Fruit fly (Drosophila melanogaster): ENCODE results near the gene S6k.
A peak's percentile ranks its signal among the peaks of the same experiment; 100 is the strongest.

The S6k gene

DNA sequence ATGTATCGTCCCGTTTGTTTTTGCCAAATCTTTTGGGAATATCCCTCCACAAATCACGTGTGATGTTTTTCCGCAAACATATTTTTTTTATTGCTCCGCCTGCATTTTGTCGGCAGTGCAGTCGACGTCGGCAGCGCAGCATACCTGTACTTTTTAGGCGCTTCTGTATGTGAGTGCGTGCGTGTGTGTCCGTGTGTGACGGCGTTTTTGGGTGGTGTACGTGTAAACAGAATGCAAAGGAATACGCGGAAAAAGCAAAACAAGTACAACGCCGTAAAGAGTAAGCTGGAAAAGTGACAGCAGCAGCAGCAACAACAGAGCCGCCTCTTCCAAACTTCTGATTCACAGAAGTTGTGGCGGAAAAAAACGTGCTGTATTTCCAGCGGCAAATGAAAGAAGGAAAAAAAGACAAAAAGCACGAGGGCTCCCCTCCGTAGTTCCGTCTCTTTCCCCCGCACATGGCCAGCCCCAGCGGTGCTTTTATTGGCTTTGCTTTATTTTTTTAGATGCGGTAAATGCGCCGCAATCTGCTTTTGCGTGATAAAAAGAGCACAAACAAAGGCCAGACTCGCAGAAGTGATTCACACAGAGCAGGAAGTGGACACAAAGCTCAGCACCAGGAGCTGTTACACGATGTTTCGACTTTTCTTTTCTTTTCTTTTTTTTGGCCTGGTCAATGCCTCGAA is 40.5 kb downstream of the S6k start:
- no peak for TF ChIP-seq noc (tag; optimal IDR thresholded peaks at IDR 0.05)

DNA sequence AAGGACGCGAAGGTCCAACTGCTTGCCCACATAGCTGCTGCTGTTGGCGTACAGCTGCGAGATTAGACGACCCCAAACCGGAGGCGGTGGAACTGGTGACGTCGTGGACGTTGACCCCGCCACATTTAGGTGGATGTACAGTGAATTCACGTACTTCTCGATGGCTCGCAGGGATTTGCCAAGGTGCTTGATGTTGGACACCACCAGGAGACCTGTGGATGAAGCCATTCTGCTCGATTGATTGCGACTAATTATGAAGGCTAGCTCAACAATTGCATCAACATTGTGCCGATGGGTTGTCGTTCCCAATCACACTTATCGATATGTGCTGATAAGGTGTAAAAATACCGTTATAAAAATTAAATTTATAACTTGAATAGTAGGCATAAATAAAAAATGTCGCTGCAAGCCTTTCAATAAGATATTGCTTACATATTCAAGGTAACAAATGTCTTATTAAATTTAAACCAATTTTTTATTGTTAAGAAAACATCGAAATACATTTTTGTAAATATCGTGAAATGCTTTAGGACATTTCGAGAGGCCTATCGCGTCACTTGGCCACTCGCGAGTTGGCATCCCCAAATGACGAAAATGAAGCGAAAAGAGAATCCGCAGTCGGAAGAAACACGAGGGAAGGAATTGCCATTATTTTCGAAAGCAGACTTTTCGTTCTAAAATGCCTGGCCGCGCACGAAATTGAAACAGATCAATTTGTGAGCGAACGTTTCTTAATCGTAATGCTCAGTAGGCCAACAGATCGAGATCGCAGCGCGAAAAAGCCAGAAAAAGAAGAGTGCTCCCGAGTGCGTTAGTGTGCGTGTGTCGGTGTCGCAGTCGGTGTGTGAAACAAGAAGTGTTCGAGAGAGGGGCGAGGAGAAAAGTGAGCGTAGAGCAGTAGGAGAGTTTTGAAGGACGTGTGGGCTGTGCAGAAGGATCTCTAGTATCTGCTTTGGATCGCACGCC is 41.9 kb downstream of the S6k start, which contains the start of the genes Ppat-Dpck and scny:
TSS of gene Ppat-Dpck (minus strand) at position 263 of the 966 bp plus-strand sequence.
TSS of gene scny (plus strand) at position 471 of the 966 bp plus-strand sequence.
- TF ChIP-seq noc (tag; optimal IDR thresholded peaks at IDR 0.05): peak; percentile 17

DNA sequence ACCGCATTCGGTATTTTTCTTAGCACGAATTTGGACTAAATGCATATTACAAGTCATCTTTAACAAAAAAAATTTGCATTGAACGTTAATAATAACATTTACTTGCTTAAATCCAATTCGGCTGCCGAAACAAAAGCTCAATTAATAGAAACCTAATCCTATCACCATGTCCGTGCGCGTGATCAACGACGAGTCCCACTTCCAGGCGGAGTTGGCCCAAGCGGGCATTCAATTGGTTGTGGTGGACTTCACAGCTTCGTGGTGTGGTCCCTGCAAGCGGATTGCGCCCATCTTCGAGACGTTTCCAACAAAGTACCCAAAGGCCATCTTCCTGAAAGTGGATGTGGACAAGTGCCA is 44.9 kb downstream of the S6k start, which contains the start of gene Txl:
TSS of gene Txl (plus strand) at position 3 of the 357 bp plus-strand sequence.
- no peak for TF ChIP-seq noc (tag; optimal IDR thresholded peaks at IDR 0.05)

DNA sequence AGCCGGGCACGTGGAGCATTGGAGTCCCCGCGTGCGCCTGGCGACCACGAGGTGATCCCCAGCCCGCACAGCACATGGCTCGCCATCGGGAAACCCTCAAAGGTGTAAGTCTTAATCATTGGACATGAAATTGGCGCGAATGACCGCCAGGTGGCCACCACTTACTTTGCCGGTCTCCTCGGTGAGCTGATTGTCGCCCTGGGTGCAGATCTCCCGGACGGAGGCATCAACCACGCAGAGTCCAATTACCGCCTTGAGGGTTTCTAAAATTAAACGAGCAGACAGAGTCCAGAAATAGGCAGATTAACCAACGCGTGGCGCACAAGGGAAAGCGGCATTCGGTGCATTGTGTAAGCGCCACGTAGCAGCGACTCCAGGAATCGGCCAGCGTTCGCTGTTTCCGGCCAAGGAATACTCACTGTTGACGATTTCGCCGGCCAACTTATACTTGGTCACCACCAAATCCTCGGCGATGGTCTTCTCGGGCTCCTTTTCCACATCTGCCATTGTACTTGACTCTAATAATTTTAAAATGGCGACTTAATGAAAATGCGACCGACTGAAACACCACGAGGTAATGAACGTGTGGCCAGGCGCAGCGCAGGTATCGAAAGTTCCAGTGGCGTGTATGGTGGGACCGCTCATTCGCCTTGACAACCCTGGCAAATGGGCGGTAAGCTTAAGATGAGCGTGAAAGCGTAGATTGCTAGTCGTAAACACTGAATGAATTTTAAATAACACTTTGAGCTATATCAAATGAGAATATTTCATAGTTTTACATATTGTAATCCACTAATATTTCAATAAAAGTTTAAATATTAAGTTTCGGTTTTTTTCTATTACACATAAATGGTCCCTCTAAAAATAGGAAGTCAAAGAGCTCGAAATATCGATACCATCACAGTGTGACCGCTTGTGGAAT is 45.5 kb downstream of the S6k start, which contains the start of gene CG10576:
TSS of gene CG10576 (minus strand) at position 781 of the 922 bp plus-strand sequence.
- TF ChIP-seq noc (tag; optimal IDR thresholded peaks at IDR 0.05): no peak

DNA sequence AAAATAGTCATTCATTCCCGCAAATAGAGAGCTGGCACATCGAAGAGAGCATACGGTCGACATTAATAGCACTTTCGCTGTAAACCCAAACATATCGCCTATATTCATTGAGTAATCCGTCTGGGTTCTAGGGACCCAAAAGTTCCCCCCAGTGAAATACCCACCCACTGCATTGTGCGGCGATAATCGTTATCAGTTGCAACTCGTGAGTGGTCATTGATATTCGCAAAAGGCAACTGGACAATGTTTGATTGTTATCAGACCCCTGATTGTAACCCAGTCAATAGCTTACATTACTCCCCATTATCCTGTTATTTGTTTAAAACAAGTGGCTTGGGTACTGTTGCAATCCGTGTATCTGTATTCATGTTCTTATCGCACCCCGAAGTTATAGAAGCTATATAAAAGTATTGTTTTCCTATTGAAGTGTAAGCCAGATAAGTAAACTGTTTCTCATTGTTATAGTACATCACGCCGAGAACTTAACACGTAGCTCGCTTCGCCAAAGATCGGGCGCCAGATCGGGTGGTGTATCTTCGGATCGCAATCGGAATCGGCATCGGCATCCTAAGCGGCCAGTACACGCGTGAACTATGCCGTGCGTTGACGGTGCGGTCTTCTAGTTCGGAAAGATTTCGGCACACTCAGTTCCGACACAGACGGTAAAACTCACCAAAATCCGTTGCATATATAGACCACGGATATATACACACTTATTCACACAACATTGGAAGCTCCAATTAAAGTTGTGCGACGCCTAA is 56.9 kb downstream of the S6k start:
- no peak for TF ChIP-seq noc (tag; optimal IDR thresholded peaks at IDR 0.05)

DNA sequence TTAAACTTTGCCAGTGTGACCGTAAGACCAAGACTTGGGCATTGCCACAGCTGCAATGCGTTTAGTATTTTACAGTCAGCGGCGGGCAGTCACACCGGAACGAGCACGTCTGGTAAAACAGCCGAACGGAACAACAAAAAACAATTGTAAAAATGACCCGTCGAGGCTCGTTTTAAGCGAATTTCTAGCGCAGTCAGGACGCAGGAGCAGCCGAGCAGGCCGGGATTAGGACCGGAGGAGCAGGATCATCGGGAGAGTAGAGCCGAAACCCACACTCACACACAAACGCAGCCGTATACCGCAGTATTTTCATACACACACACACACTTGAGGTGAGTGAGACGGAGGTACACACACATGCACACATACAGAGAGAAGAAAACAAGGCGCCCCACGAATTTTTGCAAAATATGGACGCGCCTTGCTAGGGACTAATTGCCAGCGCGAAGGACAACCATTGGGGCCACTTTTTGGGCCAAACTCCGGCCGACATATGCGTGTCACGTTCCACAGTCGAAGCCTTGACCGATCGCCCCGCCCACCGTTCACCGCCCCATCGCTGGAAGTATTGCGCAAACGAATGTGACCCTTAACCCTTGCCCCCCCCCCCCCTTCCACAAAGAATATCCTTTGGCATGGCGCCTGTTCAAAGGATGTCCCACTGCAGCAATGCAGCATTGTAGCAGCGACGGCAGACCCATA is 57.7 kb downstream of the S6k start, which contains the start of gene Usp47:
TSS of gene Usp47 (plus strand) at position 71 of the 702 bp plus-strand sequence.
- peak; percentile 13 for TF ChIP-seq noc (tag; optimal IDR thresholded peaks at IDR 0.05)

DNA sequence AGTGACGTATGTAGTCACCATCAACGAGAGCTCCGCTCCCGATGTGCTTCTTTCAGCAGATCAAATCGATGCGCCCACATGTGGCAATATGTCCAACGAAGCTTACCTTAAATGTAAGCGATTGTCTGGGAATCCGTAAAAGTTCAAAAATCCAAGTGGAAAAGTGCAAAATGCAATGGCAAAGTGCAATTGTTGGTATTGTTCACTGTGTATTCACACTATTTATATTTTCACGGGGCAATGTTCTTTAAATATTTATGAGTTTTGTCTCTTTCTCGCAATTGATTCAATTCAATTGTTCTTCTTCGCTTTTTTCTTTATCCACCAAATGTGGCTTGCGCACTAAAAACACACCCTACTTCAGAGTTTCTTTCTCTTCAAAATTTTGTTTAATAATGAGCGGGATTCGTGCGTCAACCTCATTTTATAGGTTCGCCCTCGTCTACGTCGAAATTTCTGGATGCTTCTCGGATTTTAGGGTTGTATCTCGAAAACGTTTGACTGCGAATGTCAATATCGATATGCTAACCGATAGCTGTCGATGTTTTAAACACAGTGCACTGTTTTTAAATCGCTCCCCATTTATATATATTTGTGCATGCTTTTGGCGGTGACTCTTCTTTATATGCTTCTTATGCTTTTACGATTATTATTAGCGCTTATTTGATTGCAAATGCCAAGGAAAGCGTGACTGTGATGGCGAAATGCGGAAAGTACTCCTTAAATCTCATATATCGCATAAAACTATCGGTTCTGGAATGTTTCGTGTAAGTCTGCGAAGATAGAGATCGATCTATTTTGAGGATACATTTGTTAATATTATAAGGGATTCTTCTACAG is 58.8 kb downstream of the S6k start, which contains the start of gene DnaJ-1:
TSS of gene DnaJ-1 (minus strand) at position 450 of the 840 bp plus-strand sequence.
- peak; percentile 50 for TF ChIP-seq noc (tag; optimal IDR thresholded peaks at IDR 0.05)

DNA sequence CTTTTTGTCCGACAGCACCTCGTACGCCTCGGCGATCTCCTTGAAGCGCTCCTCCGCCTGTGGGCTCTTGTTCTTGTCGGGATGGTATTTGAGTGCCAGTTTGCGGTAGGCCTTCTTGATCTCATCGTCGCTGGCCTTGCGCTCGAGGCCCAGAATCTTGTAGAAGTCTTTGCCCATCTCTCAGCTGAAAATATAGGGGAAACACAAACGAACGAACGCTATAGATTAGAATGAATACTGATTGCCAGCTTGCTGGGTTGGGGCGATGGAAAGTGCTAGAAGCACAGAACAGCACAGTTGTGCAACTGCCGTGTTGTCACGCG is 59.4 kb downstream of the S6k start:
- no peak for TF ChIP-seq noc (tag; optimal IDR thresholded peaks at IDR 0.05)

DNA sequence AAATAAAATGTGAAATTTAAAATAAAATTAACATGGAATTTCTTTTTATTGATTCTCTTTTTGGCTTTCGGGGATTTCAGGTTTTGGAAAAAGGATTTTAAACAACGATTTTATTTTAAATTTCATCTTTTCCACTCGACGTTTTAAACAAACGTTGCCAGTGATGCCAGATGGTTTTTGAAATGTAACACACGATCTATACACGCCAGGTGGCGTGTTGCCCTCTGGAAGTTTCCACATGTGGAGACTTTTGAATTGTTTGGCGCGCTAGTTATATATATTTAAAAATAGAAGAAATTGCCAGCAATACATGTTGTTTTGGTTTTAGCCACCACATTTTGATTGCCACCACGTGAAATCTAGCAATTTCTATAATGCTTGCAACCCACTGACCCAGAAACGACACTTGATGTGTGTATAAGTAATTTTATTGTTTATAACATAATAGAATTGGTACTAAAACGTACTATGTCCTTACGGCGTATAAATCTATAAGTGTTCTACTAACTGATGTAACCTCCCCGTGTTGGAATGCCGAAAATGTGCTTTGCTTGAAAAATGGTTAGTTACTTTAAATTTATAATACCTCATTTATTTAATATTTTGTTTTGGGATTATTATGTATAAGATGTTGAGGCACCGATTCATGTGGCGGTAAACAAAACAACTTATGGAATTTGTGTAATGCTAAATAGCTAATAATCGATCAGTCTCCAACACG is 61.0 kb downstream of the S6k start:
- no peak for TF ChIP-seq noc (tag; optimal IDR thresholded peaks at IDR 0.05)
